Worm (Caenorhabditis elegans) whole organism, L4/young adult: Measurements from ENCODE around the gene gldi-4.

Experiments
- W03F9.2 ChIP-seq: fragments of 150-350 bp; optimal IDR thresholded peaks from 2 replicates; lab custom pipeline; 2014; ENCODE audit warnings: missing biosample characterization, missing genetic modification characterization
- dao-5 ChIP-seq: sonication (generic microtip); optimal IDR thresholded peaks from 2 replicates; lab custom pipeline; 2016; ENCODE audit warnings: missing genotype, missing genetic modification characterization, moderate library complexity, missing compliant biosample characterization
- him-1 ChIP-seq: sonication (generic microtip); optimal IDR thresholded peaks from 2 replicates; lab custom pipeline; 2016; ENCODE audit warnings: missing genotype, missing genetic modification reagents, missing genetic modification characterization, missing compliant biosample characterization

DNA sequence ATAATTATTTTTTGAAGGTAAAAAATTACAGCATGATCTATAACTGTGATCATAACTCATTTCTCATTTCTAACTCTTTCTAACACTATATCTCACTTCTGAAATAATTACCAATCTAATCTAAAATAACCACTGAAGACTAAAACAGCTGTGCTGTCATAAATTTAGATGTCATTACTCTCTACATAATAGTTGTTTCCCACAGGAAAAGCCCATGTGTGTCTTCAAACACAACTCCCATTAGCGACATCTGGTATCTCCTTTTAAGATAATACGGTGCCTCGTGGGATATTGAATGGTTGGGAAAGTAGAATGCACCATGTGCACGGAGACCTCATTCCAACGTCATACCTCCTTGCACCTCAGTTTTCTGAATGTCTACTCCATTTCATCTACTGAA lies 47.6 kb downstream of the gldi-4 start, which contains the start of gene Y43B11AL.1:
- TF ChIP-seq dao-5 (tag; lab: Kevin White, UChicago) (no peak), him-1 (no peak), W03F9.2 (tag; lab: Kevin White, UChicago) (no peak)
